Fruit fly (Drosophila melanogaster): Measurements from ENCODE around the gene BtbVII.

DNA sequence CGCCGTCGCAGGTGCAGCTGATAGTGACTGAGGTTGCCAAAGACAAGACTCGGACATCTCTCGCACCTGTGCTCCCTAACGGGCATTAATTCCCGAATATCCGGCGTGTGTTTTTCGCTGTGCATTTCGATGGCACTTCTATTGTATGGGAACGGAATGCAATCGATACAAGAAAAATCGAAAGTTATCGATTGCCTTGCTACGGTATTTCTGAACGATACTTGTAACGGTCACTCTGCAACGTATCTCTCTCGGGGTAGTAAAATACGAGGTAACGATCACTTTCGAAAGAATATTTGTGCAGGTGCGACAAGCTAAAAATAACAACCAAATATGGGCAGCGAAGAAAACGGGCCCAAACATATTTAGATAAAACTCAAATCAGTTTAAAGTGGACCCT, 16.5 kb downstream of the BtbVII start, which contains the start of gene CG32280:
- TF ChIP-seq fd96Ca (GFP tag; IDR thresholded peaks at IDR 0.05) (peak; percentile 34; the same call in 1 of the 3 replicates), CG9948 (tag; optimal IDR thresholded peaks at IDR 0.05) (no peak)
